Fruit fly (Drosophila melanogaster): Measurements from ENCODE around the gene CG2217.

The CG2217 gene

dm6 chr3R:30449446-30449845, 26.7 kb upstream of the CG2217 start:
- TF ChIP-seq CG34376 (GFP tag; optimal IDR thresholded peaks at IDR 0.05) (peak; percentile 26), CG11560 (tag; IDR thresholded peaks at IDR 0.05) (no peak), cwo (GFP tag; optimal IDR thresholded peaks at IDR 0.05) (peak; percentile 8), disco-r (GFP tag; optimal IDR thresholded peaks at IDR 0.05) (no peak), exex (tag; optimal IDR thresholded peaks at IDR 0.05) (peak; percentile 94), grn (GFP tag; optimal IDR thresholded peaks at IDR 0.05) (peak; percentile 29), sens (GFP tag) (peak; percentile 66), GATAe (GFP tag; conservative IDR thresholded peaks at IDR 0.05) (peak; percentile 54; the same call in 1 of the 2 replicates), ERR (GFP tag; optimal IDR thresholded peaks at IDR 0.05) (peak; percentile 48), dpn (GFP tag; optimal IDR thresholded peaks at IDR 0.05) (no peak), Usf (GFP tag; optimal IDR thresholded peaks at IDR 0.05) (no peak), sens-2 (GFP tag; IDR thresholded peaks at IDR 0.05) (peak; percentile 83), Med (GFP tag) (peak; percentile 60), Hr78 (GFP tag; optimal IDR thresholded peaks at IDR 0.05) (peak in 1 of 2 experiments; percentile 94), crol (GFP tag; IDR thresholded peaks at IDR 0.05) (0 out of 2 replicates have a peak, but pooled peaks have one; percentile 5), Hr39 (optimal IDR thresholded peaks at IDR 0.05) (no peak), chinmo (GFP tag; IDR thresholded peaks at IDR 0.05; ENCODE audit: partially characterized antibody) (peak; percentile 61; the same call in 2 of the 4 replicates), insv (GFP tag; optimal IDR thresholded peaks at IDR 0.05) (no peak), ftz-f1 (GFP tag; optimal IDR thresholded peaks at IDR 0.05) (peak; percentile 48), sug (tag; optimal IDR thresholded peaks at IDR 0.05) (peak; percentile 92), run (tag; optimal IDR thresholded peaks at IDR 0.05) (peak; percentile 70), mirr (GFP tag; optimal IDR thresholded peaks at IDR 0.05) (peak; percentile 78), chn (GFP tag; optimal IDR thresholded peaks at IDR 0.05) (no peak), kah (GFP tag; optimal IDR thresholded peaks at IDR 0.05) (no peak), CG7987 (GFP tag; optimal IDR thresholded peaks at IDR 0.05) (peak; percentile 98), HLH4C (GFP tag; IDR thresholded peaks at IDR 0.05; ENCODE audit: partially characterized antibody) (peak; percentile 8; the same call in 2 of the 3 replicates)

DNA sequence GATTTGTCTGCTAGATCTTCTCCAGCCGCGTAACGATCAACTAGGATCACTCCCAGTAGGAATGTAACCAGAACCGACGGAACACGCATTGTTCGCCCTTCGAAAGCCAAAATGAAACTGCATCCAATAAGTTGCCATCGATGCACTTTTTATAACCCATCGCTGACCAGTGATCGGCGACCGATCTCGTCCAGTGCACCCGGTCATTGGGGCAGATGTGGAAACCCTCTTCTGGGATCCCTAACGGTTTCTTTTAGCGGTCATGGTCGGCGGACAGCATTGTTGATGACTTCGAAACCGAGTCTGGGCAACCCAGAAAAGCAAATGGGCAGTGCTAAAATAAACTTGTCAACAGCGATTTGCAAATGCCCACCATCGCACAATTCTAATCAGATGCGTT, 22.2 kb upstream of the CG2217 start, which contains the start of gene Osi23:
Gene Osi23 (minus strand): TSS at position 101 of the 400 bp plus-strand sequence.
- TF ChIP-seq YL-1 (GFP tag; optimal IDR thresholded peaks at IDR 0.05) = no peak
- no peak for TF ChIP-seq eyg (GFP tag; optimal IDR thresholded peaks at IDR 0.05)
- TF ChIP-seq dysf (GFP tag; IDR thresholded peaks at IDR 0.05) = no peak
- TF ChIP-seq sna (GFP tag; IDR thresholded peaks at IDR 0.05; ENCODE audit: partially characterized antibody) = no peak
- TF ChIP-seq CG7357 (GFP tag; IDR thresholded peaks at IDR 0.05) = no peak
- no peak for TF ChIP-seq CG17361 (GFP tag; IDR thresholded peaks at IDR 0.05)
- no peak for TF ChIP-seq CG17612 (GFP tag; IDR thresholded peaks at IDR 0.05)
- TF ChIP-seq Hr3 (GFP tag; optimal IDR thresholded peaks at IDR 0.05) = no peak
- no peak for TF ChIP-seq Dfd (GFP tag; optimal IDR thresholded peaks at IDR 0.05)
- TF ChIP-seq CG14860 (GFP tag; IDR thresholded peaks at IDR 0.05; ENCODE audit: partially characterized antibody) = no peak
- TF ChIP-seq CG12769 (tag; optimal IDR thresholded peaks at IDR 0.05) = no peak

dm6 chr3R:30443549-30444133, 20.9 kb upstream of the CG2217 start, which contains the start of gene CG15537:
Gene CG15537 (minus strand): TSS chr3R:30443599.
- TF ChIP-seq z (GFP tag; IDR thresholded peaks at IDR 0.05) (no peak), Dp (GFP tag; optimal IDR thresholded peaks at IDR 0.05) (peak; percentile 58), tap (tag; optimal IDR thresholded peaks at IDR 0.05) (no peak), E2f2 (GFP tag; IDR thresholded peaks at IDR 0.05) (peak; percentile 49; the same call in 1 of the 2 replicates), CG9215 (GFP tag; IDR thresholded peaks at IDR 0.05) (peak; percentile 44; the same call in 1 of the 2 replicates)
